2 worm cellular contexts compared by ENCODE assay signal in the genomic region with DNA sequence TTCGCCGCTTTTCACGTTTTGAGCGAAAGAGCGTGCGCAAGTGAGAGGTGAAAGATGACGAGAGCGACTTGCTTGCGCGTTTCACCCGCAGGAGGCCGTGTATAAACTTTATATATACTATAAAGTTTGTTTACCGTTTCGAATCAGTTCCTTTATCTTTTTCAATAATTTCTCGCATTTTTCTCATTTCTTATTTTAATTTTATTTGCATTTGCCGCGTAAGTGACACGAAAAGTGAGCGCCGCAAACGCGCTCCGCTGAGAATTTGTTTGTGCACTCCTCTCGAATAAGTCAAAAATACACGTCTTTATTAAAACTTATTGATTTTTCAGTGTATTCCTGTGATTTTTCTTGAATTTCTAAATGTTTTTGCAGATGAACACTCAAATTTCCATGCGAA.
TF ChIP-seq lines count a peak whose summit lies in the region.

Gene mrpl-55 (plus strand): TSS at position 364 of the 400 bp plus-strand sequence.

TF ChIP-seq in whole organism, L4 larva, 104 proteins besides CTCF, POLR2A, EP300 and RAD21 (continued from another document):
- TF ChIP-seq unc-62 (GFP tag; optimal IDR thresholded peaks at IDR 0.05 in 1 of 2; lab: Kevin White, UChicago) = no peak
- no peak for TF ChIP-seq unc-62 (tag; optimal IDR thresholded peaks at IDR 0.05; lab: Kevin White, UChicago)
- peak; percentile 67 for TF ChIP-seq spr-1 (tag; optimal IDR thresholded peaks at IDR 0.05; lab: Kevin White, UChicago)
- peak; percentile 66 to 93 for TF ChIP-seq lsy-2 (tag; optimal IDR thresholded peaks at IDR 0.05; lab: Kevin White, UChicago)
- TF ChIP-seq egl-43 (GFP tag; IDR thresholded peaks at IDR 0.05; lab: Robert Waterston, UW) = no peak
- no peak for TF ChIP-seq nhr-76 (tag; optimal IDR thresholded peaks at IDR 0.05; lab: Kevin White, UChicago)
- no peak for TF ChIP-seq pqm-1 (tag; optimal IDR thresholded peaks at IDR 0.05; lab: Kevin White, UChicago)
- TF ChIP-seq hif-1 (tag; optimal IDR thresholded peaks at IDR 0.05; lab: Kevin White, UChicago) = peak in 1 of 2 experiments; percentile 80
- no peak for TF ChIP-seq ceh-62 (tag; optimal IDR thresholded peaks at IDR 0.05; lab: Kevin White, UChicago)
- TF ChIP-seq mep-1 (tag; optimal IDR thresholded peaks at IDR 0.05; lab: Kevin White, UChicago) = peak; percentile 88
- TF ChIP-seq mes-2 (tag; optimal IDR thresholded peaks at IDR 0.05; lab: Kevin White, UChicago; ENCODE audit: poor library complexity, severe bottlenecking) = peak; percentile 94
- TF ChIP-seq lin-15B (tag; optimal IDR thresholded peaks at IDR 0.05; lab: Kevin White, UChicago) = no peak
- no peak for TF ChIP-seq nhr-6 (tag; optimal IDR thresholded peaks at IDR 0.05; lab: Kevin White, UChicago)
- TF ChIP-seq F10B5.3 (tag; optimal IDR thresholded peaks at IDR 0.05; lab: Kevin White, UChicago) = no peak
- 0 out of 2 replicates have a peak, but pooled peaks have one; percentile 60 for TF ChIP-seq ceh-20 (GFP tag; IDR thresholded peaks at IDR 0.05; lab: Robert Waterston, UW)
- peak; percentile 6 for TF ChIP-seq ceh-28 (tag; optimal IDR thresholded peaks at IDR 0.05; lab: Kevin White, UChicago)
- TF ChIP-seq Y105C5A.15 (GFP tag; IDR thresholded peaks at IDR 0.05; lab: Robert Waterston, UW) = no peak
- TF ChIP-seq lin-13 (GFP tag; optimal IDR thresholded peaks at IDR 0.05; lab: Kevin White, UChicago) = peak; percentile 80
- TF ChIP-seq dpl-1 (GFP tag; optimal IDR thresholded peaks at IDR 0.05; lab: Kevin White, UChicago) = peak; percentile 95
- TF ChIP-seq zip-11 (GFP tag; IDR thresholded peaks at IDR 0.05; lab: Robert Waterston, UW) = no peak
- no peak for TF ChIP-seq zag-1 (tag; optimal IDR thresholded peaks at IDR 0.05; lab: Kevin White, UChicago)
- TF ChIP-seq nhr-42 (GFP tag; IDR thresholded peaks at IDR 0.05; lab: Robert Waterston, UW) = no peak
- no peak for TF ChIP-seq D1046.2 (GFP tag; IDR thresholded peaks at IDR 0.05; lab: Robert Waterston, UW)
- TF ChIP-seq cey-2 (tag; optimal IDR thresholded peaks at IDR 0.05; lab: Kevin White, UChicago; ENCODE audit: borderline replicate concordance, insufficient read depth) = no peak
- TF ChIP-seq mdt-29 (GFP tag; IDR thresholded peaks at IDR 0.05; lab: Robert Waterston, UW) = no peak
- TF ChIP-seq nhr-102 (tag; optimal IDR thresholded peaks at IDR 0.05; lab: Kevin White, UChicago) = peak; percentile 55
- no peak for TF ChIP-seq nhr-111 (GFP tag; optimal IDR thresholded peaks at IDR 0.05; lab: Kevin White, UChicago)
- TF ChIP-seq F49E8.2 (tag; optimal IDR thresholded peaks at IDR 0.05; lab: Kevin White, UChicago; ENCODE audit: borderline replicate concordance) = no peak
- peak; percentile 81 for TF ChIP-seq T20F7.1 (GFP tag; optimal IDR thresholded peaks at IDR 0.05; lab: Kevin White, UChicago)
- TF ChIP-seq duxl-1 (tag; optimal IDR thresholded peaks at IDR 0.05; lab: Kevin White, UChicago; ENCODE audit: poor library complexity) = peak; percentile 52
- no peak for TF ChIP-seq php-3 (GFP tag; IDR thresholded peaks at IDR 0.05; lab: Robert Waterston, UW)
- TF ChIP-seq R02D3.7 (tag; optimal IDR thresholded peaks at IDR 0.05; lab: Kevin White, UChicago) = no peak
- no peak for TF ChIP-seq jun-1 (tag; optimal IDR thresholded peaks at IDR 0.05; lab: Kevin White, UChicago)
- no peak for TF ChIP-seq Y5F2A.4 (GFP tag; optimal IDR thresholded peaks at IDR 0.05; lab: Kevin White, UChicago)
- no peak for TF ChIP-seq zip-2 (tag; optimal IDR thresholded peaks at IDR 0.05; lab: Kevin White, UChicago)
- TF ChIP-seq saeg-2 (GFP tag; IDR thresholded peaks at IDR 0.05; lab: Robert Waterston, UW) = no peak
- TF ChIP-seq daf-16 (GFP tag; optimal IDR thresholded peaks at IDR 0.05; lab: Kevin White, UChicago) = no peak
- peak; percentile 43 for TF ChIP-seq daf-16 (tag; optimal IDR thresholded peaks at IDR 0.05; lab: Kevin White, UChicago)
- peak in 1 of 2 experiments; percentile 62 for TF ChIP-seq mdl-1 (tag; optimal IDR thresholded peaks at IDR 0.05; lab: Kevin White, UChicago)
- TF ChIP-seq daf-19 (GFP tag; conservative IDR thresholded peaks at IDR 0.05; lab: Robert Waterston, UW) = no peak
- TF ChIP-seq zfp-2 (tag; optimal IDR thresholded peaks at IDR 0.05; lab: Kevin White, UChicago) = no peak
- TF ChIP-seq lin-29 (GFP tag; IDR thresholded peaks at IDR 0.05; lab: Robert Waterston, UW) = peak; percentile 72
- no peak for TF ChIP-seq tag-97 (GFP tag; IDR thresholded peaks at IDR 0.05; lab: Robert Waterston, UW)
- peak; percentile 66 for TF ChIP-seq fkh-10 (GFP tag; optimal IDR thresholded peaks at IDR 0.05; lab: Kevin White, UChicago)
- TF ChIP-seq spr-3 (GFP tag; optimal IDR thresholded peaks at IDR 0.05; lab: Kevin White, UChicago) = no peak
- no peak for TF ChIP-seq daf-8 (GFP tag; IDR thresholded peaks at IDR 0.05; lab: Robert Waterston, UW)

TF ChIP-seq in whole organism, late embryonic, 69 proteins besides CTCF, POLR2A, EP300 and RAD21 (continued from another document):
- TF ChIP-seq pag-3 (tag; optimal IDR thresholded peaks at IDR 0.05; lab: Kevin White, UChicago; ENCODE audit: borderline replicate concordance) = no peak
- TF ChIP-seq pat-9 (tag; optimal IDR thresholded peaks at IDR 0.05; lab: Kevin White, UChicago) = no peak
- no peak for TF ChIP-seq sdc-2 (tag; optimal IDR thresholded peaks at IDR 0.05; lab: Kevin White, UChicago)
- TF ChIP-seq hlh-15 (tag; optimal IDR thresholded peaks at IDR 0.05; lab: Kevin White, UChicago) = no peak
- TF ChIP-seq K09A11.1 (tag; optimal IDR thresholded peaks at IDR 0.05; lab: Kevin White, UChicago; ENCODE audit: insufficient read depth) = no peak
